Worm (Caenorhabditis elegans): ENCODE results near the gene metl-1.

The metl-1 gene

ce11 chrII:11464427-11464944 lies 8.9 kb downstream of the metl-1 start, which contains the start of the genes aars-1 and rga-1 (continued):
- TF ChIP-seq skn-1 (tag; optimal IDR thresholded peaks at IDR 0.05) = peak; percentile 14
- TF ChIP-seq lin-14 (GFP tag; optimal IDR thresholded peaks at IDR 0.05) = peak; percentile 87
- peak in 1 of 2 experiments; percentile 62 for TF ChIP-seq lin-35 (GFP tag; optimal IDR thresholded peaks at IDR 0.05)
- peak; percentile 8 for TF ChIP-seq elt-2 (tag; optimal IDR thresholded peaks at IDR 0.05)
- peak; percentile 32 for TF ChIP-seq lir-3 (tag; optimal IDR thresholded peaks at IDR 0.05; ENCODE audit: poor library complexity)
- TF ChIP-seq unc-62 (GFP tag; optimal IDR thresholded peaks at IDR 0.05) = no peak

DNA sequence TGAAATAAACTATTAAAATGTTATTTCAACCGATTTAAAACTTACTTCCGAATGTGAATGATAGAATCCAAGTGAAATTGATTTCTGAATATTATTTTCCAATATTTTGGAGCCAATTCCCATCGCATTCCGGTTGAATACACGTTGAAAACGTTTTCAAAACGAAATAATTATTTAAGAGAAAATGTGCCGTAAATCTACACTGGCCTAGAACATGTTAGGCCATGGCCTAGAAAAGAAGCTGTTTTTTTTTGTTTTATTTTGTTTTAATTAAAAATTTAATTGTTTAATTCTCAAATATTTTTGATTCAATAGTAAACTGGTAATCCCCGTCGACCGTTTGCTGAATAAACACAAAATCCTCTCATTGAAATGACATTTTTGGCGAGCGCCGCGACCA lies 9.5 kb downstream of the metl-1 start:
- TF ChIP-seq dpl-1 (GFP tag; optimal IDR thresholded peaks at IDR 0.05) = peak in 1 of 3 experiments; percentile 27
- TF ChIP-seq lsy-2 (tag; optimal IDR thresholded peaks at IDR 0.05) = peak in 1 of 2 experiments; percentile 9
- no peak for TF ChIP-seq efl-3 (GFP tag; optimal IDR thresholded peaks at IDR 0.05)
- no peak for TF ChIP-seq tlp-1 (tag; optimal IDR thresholded peaks at IDR 0.05)
- TF ChIP-seq lin-15B (tag; optimal IDR thresholded peaks at IDR 0.05) = no peak
- no peak for TF ChIP-seq lin-13 (GFP tag; optimal IDR thresholded peaks at IDR 0.05)
- TF ChIP-seq mab-9 (GFP tag; IDR thresholded peaks at IDR 0.05) = no peak
- no peak for TF ChIP-seq tbx-2 (tag; optimal IDR thresholded peaks at IDR 0.05)
- TF ChIP-seq skn-1 (tag; optimal IDR thresholded peaks at IDR 0.05) = no peak
- TF ChIP-seq nhr-237 (tag; optimal IDR thresholded peaks at IDR 0.05) = no peak
- no peak for TF ChIP-seq lin-14 (GFP tag; optimal IDR thresholded peaks at IDR 0.05)
- no peak for TF ChIP-seq ceh-8 (GFP tag; optimal IDR thresholded peaks at IDR 0.05)
- no peak for TF ChIP-seq isw-1 (GFP tag; IDR thresholded peaks at IDR 0.05)
- TF ChIP-seq sox-4 (tag; optimal IDR thresholded peaks at IDR 0.05) = no peak
- TF ChIP-seq nhr-12 (tag; optimal IDR thresholded peaks at IDR 0.05) = no peak
- TF ChIP-seq efl-1 (optimal IDR thresholded peaks at IDR 0.05) = peak; percentile 9 to 31
- TF ChIP-seq efl-1 (GFP tag; optimal IDR thresholded peaks at IDR 0.05 in 1 of 2) = peak; percentile 8 to 56
- TF ChIP-seq nhr-84 (tag; optimal IDR thresholded peaks at IDR 0.05) = no peak
- TF ChIP-seq vab-15 (tag; optimal IDR thresholded peaks at IDR 0.05) = no peak
- no peak for TF ChIP-seq elt-2 (tag; optimal IDR thresholded peaks at IDR 0.05)
- TF ChIP-seq rnt-1 (tag; optimal IDR thresholded peaks at IDR 0.05) = peak; percentile 15
- no peak for TF ChIP-seq blmp-1 (tag; optimal IDR thresholded peaks at IDR 0.05)
- TF ChIP-seq nhr-19 (GFP tag; conservative IDR thresholded peaks at IDR 0.05) = no peak
- no peak for TF ChIP-seq nhr-85 (tag)
- TF ChIP-seq lir-3 (tag; optimal IDR thresholded peaks at IDR 0.05; ENCODE audit: poor library complexity) = peak; percentile 41
- no peak for TF ChIP-seq fkh-10 (GFP tag; optimal IDR thresholded peaks at IDR 0.05)
- TF ChIP-seq ceh-90 (tag; optimal IDR thresholded peaks at IDR 0.05) = peak; percentile 46
- TF ChIP-seq unc-62 (GFP tag; optimal IDR thresholded peaks at IDR 0.05) = no peak
- no peak for TF ChIP-seq Y116A8C.19 (tag; optimal IDR thresholded peaks at IDR 0.05; ENCODE audit: borderline replicate concordance)
- no peak for TF ChIP-seq fkh-4 (tag; optimal IDR thresholded peaks at IDR 0.05; ENCODE audit: borderline replicate concordance)
- TF ChIP-seq nhr-71 (tag; optimal IDR thresholded peaks at IDR 0.05) = no peak
- TF ChIP-seq C16A3.4 (tag; optimal IDR thresholded peaks at IDR 0.05) = no peak
- no peak for TF ChIP-seq pqm-1 (tag; optimal IDR thresholded peaks at IDR 0.05)
- no peak for TF ChIP-seq alr-1 (tag; optimal IDR thresholded peaks at IDR 0.05; ENCODE audit: borderline replicate concordance)
- TF ChIP-seq nhr-77 (tag; optimal IDR thresholded peaks at IDR 0.05) = no peak

DNA sequence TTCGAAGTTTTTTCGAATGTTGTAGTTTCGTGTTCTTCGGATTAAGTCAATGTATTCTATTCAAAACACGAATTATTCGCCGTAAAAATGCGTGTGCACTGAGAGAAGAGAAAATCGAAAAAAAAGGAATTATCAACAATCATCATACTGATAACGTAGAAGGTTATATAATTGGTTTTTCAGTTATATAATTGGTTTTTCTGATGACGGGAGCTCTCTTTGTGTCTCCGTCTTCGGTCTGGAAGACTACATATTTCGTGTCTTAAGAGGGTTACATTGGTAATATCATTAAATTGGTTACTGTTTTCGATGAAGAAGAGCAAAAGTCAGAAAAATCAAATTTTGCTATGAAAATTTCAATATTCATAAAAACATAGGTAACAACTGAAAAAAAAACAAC lies 13.5 kb downstream of the metl-1 start:
- TF ChIP-seq fos-1 (tag; optimal IDR thresholded peaks at IDR 0.05) = no peak
- TF ChIP-seq efl-1 (optimal IDR thresholded peaks at IDR 0.05) = no peak
- TF ChIP-seq efl-1 (GFP tag; optimal IDR thresholded peaks at IDR 0.05 in 1 of 2) = peak in 1 of 2 experiments; percentile 38

DNA sequence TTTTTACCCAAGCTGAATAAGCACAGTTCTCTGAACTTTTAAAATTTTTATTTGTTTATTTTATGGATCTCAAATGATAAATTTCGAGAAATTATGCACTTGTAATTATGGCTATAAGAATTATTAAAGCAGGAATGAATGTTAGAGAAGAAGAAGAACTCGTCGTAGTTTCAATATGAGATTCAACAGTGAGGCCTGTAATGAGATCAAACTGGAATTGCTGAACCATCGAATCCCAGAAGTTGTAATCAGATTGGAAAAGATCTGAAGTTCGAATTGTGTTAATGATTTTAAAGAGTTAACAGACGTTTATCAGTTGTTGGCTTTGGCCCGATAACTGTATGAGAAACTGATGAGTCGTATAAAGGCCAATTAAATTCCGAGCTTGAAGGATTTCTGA lies 17.7 kb downstream of the metl-1 start:
- TF ChIP-seq nhr-85 (tag) = no peak
- no peak for TF ChIP-seq skn-1 (tag; optimal IDR thresholded peaks at IDR 0.05)
- no peak for TF ChIP-seq xbp-1 (tag; optimal IDR thresholded peaks at IDR 0.05)
- no peak for TF ChIP-seq lin-14 (GFP tag; optimal IDR thresholded peaks at IDR 0.05)
- no peak for TF ChIP-seq unc-98 (GFP tag; IDR thresholded peaks at IDR 0.05)
- no peak for TF ChIP-seq dsc-1 (tag; optimal IDR thresholded peaks at IDR 0.05)
- no peak for TF ChIP-seq fos-1 (tag; optimal IDR thresholded peaks at IDR 0.05)
- TF ChIP-seq mef-2 (tag; optimal IDR thresholded peaks at IDR 0.05) = no peak
- no peak for TF ChIP-seq swsn-7 (tag; optimal IDR thresholded peaks at IDR 0.05)
- TF ChIP-seq nhr-19 (GFP tag; conservative IDR thresholded peaks at IDR 0.05) = no peak
- no peak for TF ChIP-seq lsy-2 (tag; optimal IDR thresholded peaks at IDR 0.05)
- TF ChIP-seq mab-9 (GFP tag; IDR thresholded peaks at IDR 0.05) = no peak

Measured in whole organism, L1 larva.